Fruit fly (Drosophila melanogaster) whole organism, adult: Measurements from ENCODE around the gene CG11698.

Source experiments
- CG1620 ChIP-seq: fragments of 200-800 bp; sonication (Bioruptor generic); optimal IDR thresholded peaks from 2 replicates; lab custom pipeline; 2016; ENCODE audit warnings: missing biosample characterization, missing genetic modification characterization
- cic ChIP-seq: fragments of 200-800 bp; sonication (Bioruptor generic); optimal IDR thresholded peaks from 2 replicates; lab custom pipeline; 2017; ENCODE audit warnings: missing biosample characterization, mild to moderate bottlenecking, missing genetic modification characterization, moderate library complexity
- kay ChIP-seq: fragments of 200-800 bp; sonication (Bioruptor generic); peaks from one replicate; lab custom pipeline; 2016; ENCODE audit warnings: missing biosample characterization, missing genetic modification characterization, borderline replicate concordance
- ovo ChIP-seq: fragments of 200-800 bp; sonication (Bioruptor generic); optimal IDR thresholded peaks from 2 replicates; lab custom pipeline; 2016; ENCODE audit warnings: missing biosample characterization, missing genetic modification characterization

DNA sequence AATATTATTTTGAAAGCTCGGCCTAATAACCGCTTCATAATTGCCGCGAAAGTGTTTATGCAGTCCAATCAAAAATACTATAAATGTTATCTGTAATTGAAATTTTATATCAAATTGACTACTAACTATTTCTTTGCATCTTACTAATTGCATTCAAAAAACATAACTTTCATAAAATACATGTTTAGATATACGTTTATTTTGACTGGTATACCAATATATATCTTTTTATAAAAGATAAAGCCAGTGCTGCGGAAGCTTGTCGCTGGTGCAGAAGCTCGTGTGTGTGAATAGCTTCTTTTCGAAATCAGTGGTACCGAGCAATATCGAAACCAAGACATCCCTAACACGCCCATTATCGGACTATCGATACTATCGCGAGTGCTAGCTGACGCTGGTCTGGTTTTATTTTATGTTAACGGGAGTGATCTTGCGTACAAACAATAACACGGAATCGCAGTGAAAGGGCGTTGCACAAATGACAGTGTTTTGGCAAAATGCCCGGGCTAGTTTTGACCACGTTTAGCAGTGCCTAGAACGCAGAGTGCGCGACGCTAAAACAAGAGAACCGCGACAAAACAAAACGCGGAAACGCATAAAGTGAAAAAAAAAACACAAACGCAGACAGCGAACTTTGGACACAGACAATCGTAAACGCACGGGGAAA is 37.6 kb downstream of the CG11698 start, which contains the start of gene Atg13:
- TF ChIP-seq cic, result peak; percentile 14
- no peak for TF ChIP-seq ovo (GFP tag; lab: Kevin White, UChicago)
- no peak for TF ChIP-seq kay (GFP tag; lab: Kevin White, UChicago)
- TF ChIP-seq CG1620 (GFP tag; lab: Kevin White, UChicago), result peak; percentile 56
